Fruit fly (Drosophila melanogaster) whole organism: ENCODE measurements around the gene Jon99Ciii.

Experiments used
- Dll ChIP-seq: fragments of >200 bp; optimal IDR thresholded peaks from 2 replicates; lab custom pipeline; 2017
- pan ChIP-seq: fragments of >200 bp; optimal IDR thresholded peaks from 2 replicates; lab custom pipeline; 2017
- psq ChIP-seq: fragments of >200 bp; optimal IDR thresholded peaks from 2 replicates; lab custom pipeline; 2017
- usp ChIP-seq: fragments of >200 bp; optimal IDR thresholded peaks from 2 replicates; lab custom pipeline; 2017; ENCODE audit warnings: missing biosample characterization, missing genetic modification characterization, mixed read lengths

Gene Jon99Ciii

dm6 chr3R:29969347-29969746, 47.3 kb downstream of the Jon99Ciii start, which contains the start of gene TkR99D:
Gene TkR99D, minus strand, starts transcription at chr3R:29969447.
- TF ChIP-seq pan (lab: Kevin White, UChicago) (no peak), Dll (lab: Kevin White, UChicago) (no peak), psq (lab: Kevin White, UChicago) (no peak), usp (GFP tag; lab: Kevin White, UChicago) (no peak)
